Worm (Caenorhabditis elegans) whole organism, midembryonic: ENCODE data around the gene F54B11.4.

Source experiments
- T22C8.4 ChIP-seq: fragments of 200-800 bp; sonication (Bioruptor generic); IDR thresholded peaks from 2 replicates; pipeline ENCODE4 v1.3.6; 2022; ENCODE audit warnings: missing genetic modification characterization, missing compliant biosample characterization
- cog-1 ChIP-seq: sonication (generic microtip); optimal IDR thresholded peaks from 2 replicates; lab custom pipeline; 2016; ENCODE audit warnings: missing genetic modification characterization, missing compliant biosample characterization
- flt-1 ChIP-seq: fragments of 200-800 bp; sonication (Bioruptor generic); IDR thresholded peaks from 2 replicates; pipeline ENCODE4 v1.3.6; 2022; ENCODE audit warnings: missing genetic modification characterization, missing compliant biosample characterization
- klf-2 ChIP-seq: fragments of 200-800 bp; sonication (Bioruptor generic); conservative IDR thresholded peaks from 2 replicates; pipeline ENCODE4 v1.3.6; 2022; ENCODE audit warnings: missing genetic modification reagents, missing genetic modification characterization, missing compliant biosample characterization
- med-1 ChIP-seq: sonication (generic microtip); optimal IDR thresholded peaks from 2 replicates; lab custom pipeline; 2017; ENCODE audit warnings: missing genetic modification characterization, mild to moderate bottlenecking, missing compliant biosample characterization, antibody characterized with exemption, missing genetic modification reagents; ENCODE audit not compliant: insufficient read depth
- ref-1 ChIP-seq: fragments of 200-800 bp; sonication (Bioruptor generic); conservative IDR thresholded peaks from 2 replicates; pipeline ENCODE4 v1.3.6; 2022; ENCODE audit warnings: missing genetic modification reagents, missing genetic modification characterization, missing compliant biosample characterization
- tab-1 ChIP-seq: fragments of 200-800 bp; sonication (Bioruptor generic); IDR thresholded peaks from 2 replicates; pipeline ENCODE4 v1.3.6; 2022; ENCODE audit warnings: missing genetic modification characterization, missing compliant biosample characterization
- ztf-23 ChIP-seq: fragments of 200-800 bp; sonication (Bioruptor generic); IDR thresholded peaks from 2 replicates; pipeline ENCODE4 v1.3.6; 2022; ENCODE audit warnings: missing genetic modification reagents, missing genetic modification characterization, missing compliant biosample characterization
- ztf-29 ChIP-seq: fragments of 200-800 bp; sonication (Bioruptor generic); IDR thresholded peaks from 2 replicates; pipeline ENCODE4 v1.3.6; 2022; ENCODE audit warnings: missing genetic modification reagents, missing genetic modification characterization, missing compliant biosample characterization

F54B11.4 gene

ce11 chrX:13592367-13592766, at the start of gene F54B11.4:
Gene F54B11.4, plus strand, starts transcription at chrX:13592667.
- no peak for TF ChIP-seq ztf-23
- TF ChIP-seq klf-2 (GFP tag; lab: Robert Waterston, UW): no peak
- TF ChIP-seq tab-1 (GFP tag; lab: Robert Waterston, UW): no peak
- no peak for TF ChIP-seq cog-1 (tag; lab: Kevin White, UChicago)
- TF ChIP-seq ztf-29 (GFP tag; lab: Robert Waterston, UW): no peak

ce11 chrX:13542757-13543156, 49.7 kb upstream of the F54B11.4 start:
- TF ChIP-seq tab-1 (GFP tag; lab: Robert Waterston, UW) (no peak), ref-1 (GFP tag; lab: Robert Waterston, UW) (no peak), klf-2 (GFP tag; lab: Robert Waterston, UW) (no peak), med-1 (GFP tag; lab: Kevin White, UChicago) (no peak), ztf-23 (no peak), ztf-29 (GFP tag; lab: Robert Waterston, UW) (no peak), cog-1 (tag; lab: Kevin White, UChicago) (no peak), T22C8.4 (GFP tag; lab: Robert Waterston, UW) (no peak)

- TF ChIP-seq ref-1 (GFP tag; lab: Robert Waterston, UW) (no peak), klf-2 (GFP tag; lab: Robert Waterston, UW) (no peak), cog-1 (tag; lab: Kevin White, UChicago) (no peak)
Observed at ce11 chrX:13543350-13543749, 49.1 kb upstream of the F54B11.4 start.

DNA sequence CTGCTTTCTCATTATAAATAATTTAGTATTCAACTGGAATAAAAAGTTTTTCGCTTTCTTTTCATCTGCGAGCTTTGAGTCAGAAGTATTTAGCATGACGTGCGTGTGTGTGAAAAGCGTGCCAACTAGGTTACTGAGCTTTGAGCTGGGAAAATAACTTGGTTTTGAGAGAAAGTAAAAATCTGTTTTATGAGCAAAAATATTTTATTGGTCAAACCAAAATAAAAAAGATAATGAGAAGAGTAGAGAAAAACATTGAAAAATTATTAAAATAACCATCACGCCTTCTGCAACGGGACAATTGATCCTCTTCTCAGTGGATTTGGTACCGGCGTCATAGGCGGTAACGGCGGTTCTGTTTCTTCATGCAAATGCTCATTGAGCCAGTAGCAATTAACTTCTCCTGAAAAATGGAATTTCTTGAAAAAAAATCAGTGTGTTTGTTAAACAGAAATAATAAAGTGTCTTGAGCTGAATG, 47.9 kb upstream of the F54B11.4 start:
- TF ChIP-seq cog-1 (tag; lab: Kevin White, UChicago) (no peak), med-1 (GFP tag; lab: Kevin White, UChicago) (no peak), ref-1 (GFP tag; lab: Robert Waterston, UW) (no peak), tab-1 (GFP tag; lab: Robert Waterston, UW) (no peak), klf-2 (GFP tag; lab: Robert Waterston, UW) (no peak), T22C8.4 (GFP tag; lab: Robert Waterston, UW) (no peak), flt-1 (GFP tag; lab: Robert Waterston, UW) (no peak), ztf-23 (no peak), ztf-29 (GFP tag; lab: Robert Waterston, UW) (no peak)

- TF ChIP-seq cog-1 (tag; lab: Kevin White, UChicago): no peak
- no peak for TF ChIP-seq med-1 (GFP tag; lab: Kevin White, UChicago)
- TF ChIP-seq ref-1 (GFP tag; lab: Robert Waterston, UW): no peak
- no peak for TF ChIP-seq tab-1 (GFP tag; lab: Robert Waterston, UW)
- no peak for TF ChIP-seq ztf-29 (GFP tag; lab: Robert Waterston, UW)
- TF ChIP-seq ztf-23: no peak
- TF ChIP-seq T22C8.4 (GFP tag; lab: Robert Waterston, UW): no peak
- no peak for TF ChIP-seq klf-2 (GFP tag; lab: Robert Waterston, UW)
- no peak for TF ChIP-seq flt-1 (GFP tag; lab: Robert Waterston, UW)
Observed at ce11 chrX:13550890-13551289, 41.6 kb upstream of the F54B11.4 start, which contains the start of gene odr-1. Gene odr-1, minus strand, starts transcription at chrX:13550990.

ce11 chrX:13555098-13555497, 37.4 kb upstream of the F54B11.4 start:
- TF ChIP-seq tab-1 (GFP tag; lab: Robert Waterston, UW) (no peak), ztf-29 (GFP tag; lab: Robert Waterston, UW) (no peak), T22C8.4 (GFP tag; lab: Robert Waterston, UW) (no peak), med-1 (GFP tag; lab: Kevin White, UChicago) (no peak), cog-1 (tag; lab: Kevin White, UChicago) (no peak), klf-2 (GFP tag; lab: Robert Waterston, UW) (no peak), ref-1 (GFP tag; lab: Robert Waterston, UW) (no peak), ztf-23 (no peak), flt-1 (GFP tag; lab: Robert Waterston, UW) (no peak)

DNA sequence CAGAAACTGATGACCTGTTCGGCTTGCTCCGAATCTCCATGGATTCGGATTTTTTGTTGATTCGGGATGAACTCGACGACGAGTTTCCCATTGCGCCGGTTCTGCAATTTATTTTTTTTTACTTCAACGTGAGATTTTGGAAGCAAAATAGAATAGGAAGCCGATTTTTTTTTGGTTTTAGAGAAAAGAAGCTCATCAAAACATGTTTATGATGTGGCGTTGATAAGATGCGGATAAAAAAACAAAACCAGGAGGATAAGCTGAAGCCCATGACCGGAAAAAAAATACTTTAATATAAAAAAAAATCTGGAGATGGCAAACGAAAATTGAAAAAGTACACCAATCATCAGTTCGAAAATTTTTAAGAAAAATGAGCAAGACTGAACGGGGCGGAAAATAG, 36.4 kb upstream of the F54B11.4 start, which contains the start of gene glb-20:
TSS of gene glb-20 (minus strand) at position 101 of the 400 bp plus-strand sequence.
- TF ChIP-seq T22C8.4 (GFP tag; lab: Robert Waterston, UW) (no peak), cog-1 (tag; lab: Kevin White, UChicago) (no peak), ztf-23 (no peak), klf-2 (GFP tag; lab: Robert Waterston, UW) (no peak), ztf-29 (GFP tag; lab: Robert Waterston, UW) (no peak)

DNA sequence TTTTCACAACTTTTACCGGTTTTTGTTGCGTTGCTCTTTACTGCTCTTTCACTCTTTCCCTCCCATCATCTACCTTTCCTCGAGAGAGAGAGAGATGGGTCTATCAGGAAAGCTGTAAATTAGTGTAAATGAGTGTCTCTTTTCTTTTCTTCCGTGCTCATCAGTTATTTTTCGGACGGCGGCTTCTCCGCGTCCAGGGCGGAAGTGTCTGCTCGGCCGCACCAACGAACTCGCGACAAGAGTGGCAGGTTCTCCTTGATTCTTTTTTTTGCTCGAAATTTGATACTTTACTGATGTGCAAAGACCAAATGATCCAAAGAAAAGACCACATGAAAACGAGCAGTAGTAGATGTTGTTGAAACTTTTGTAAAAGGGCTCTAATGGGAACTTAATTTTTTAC, 33.8 kb upstream of the F54B11.4 start:
- no peak for TF ChIP-seq ztf-29 (GFP tag; lab: Robert Waterston, UW)
- no peak for TF ChIP-seq klf-2 (GFP tag; lab: Robert Waterston, UW)
- no peak for TF ChIP-seq T22C8.4 (GFP tag; lab: Robert Waterston, UW)
- no peak for TF ChIP-seq med-1 (GFP tag; lab: Kevin White, UChicago)
- TF ChIP-seq tab-1 (GFP tag; lab: Robert Waterston, UW): no peak
- no peak for TF ChIP-seq ztf-23
- no peak for TF ChIP-seq ref-1 (GFP tag; lab: Robert Waterston, UW)

DNA sequence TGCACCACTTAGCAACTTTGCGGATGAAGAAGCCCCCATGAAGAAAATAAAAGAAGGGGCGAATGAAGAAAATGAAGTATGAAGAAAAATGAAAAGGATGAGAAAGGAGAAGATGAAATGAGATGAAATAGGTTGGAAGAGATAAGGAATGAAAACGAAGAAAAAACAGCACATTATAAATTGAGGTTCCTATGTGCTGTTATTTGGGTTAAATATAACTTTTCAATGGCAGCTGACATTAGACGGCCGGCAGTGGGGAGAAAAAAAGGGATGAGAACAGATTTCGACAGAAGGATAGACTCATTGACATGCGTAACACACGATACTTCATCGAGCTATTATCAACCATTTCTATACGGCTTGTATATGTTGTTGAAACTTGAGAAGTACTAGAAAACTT, 30.5 kb upstream of the F54B11.4 start:
- no peak for TF ChIP-seq cog-1 (tag; lab: Kevin White, UChicago)
- TF ChIP-seq tab-1 (GFP tag; lab: Robert Waterston, UW): no peak
- TF ChIP-seq klf-2 (GFP tag; lab: Robert Waterston, UW): no peak
- no peak for TF ChIP-seq ztf-29 (GFP tag; lab: Robert Waterston, UW)
- no peak for TF ChIP-seq med-1 (GFP tag; lab: Kevin White, UChicago)
- TF ChIP-seq T22C8.4 (GFP tag; lab: Robert Waterston, UW): no peak
- no peak for TF ChIP-seq flt-1 (GFP tag; lab: Robert Waterston, UW)
- no peak for TF ChIP-seq ztf-23
- no peak for TF ChIP-seq ref-1 (GFP tag; lab: Robert Waterston, UW)
